Fruit fly (Drosophila melanogaster): ENCODE results near the gene eIF4E4.

DNA sequence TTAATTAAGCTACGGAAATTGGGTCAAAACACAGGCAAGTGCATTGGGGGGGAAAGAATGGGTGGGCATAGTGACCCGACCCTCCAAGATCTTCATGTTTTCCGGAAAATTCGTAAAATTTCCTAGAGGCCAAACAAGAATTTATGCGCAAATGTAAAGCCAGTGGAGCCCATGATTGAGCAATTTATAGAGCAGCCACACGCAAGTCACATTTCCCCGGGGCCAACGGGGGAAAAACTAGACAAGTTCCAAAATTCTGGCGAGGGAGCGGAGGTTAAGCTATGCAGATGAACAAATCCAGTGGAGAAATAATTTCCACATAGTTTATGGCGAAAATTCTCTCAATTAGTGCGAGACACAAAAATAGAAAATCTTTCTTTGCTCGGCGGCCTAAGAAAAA lies 31.9 kb upstream of the eIF4E4 start:
- TF ChIP-seq psq (optimal IDR thresholded peaks at IDR 0.05), result no peak
- no peak for TF ChIP-seq pan (optimal IDR thresholded peaks at IDR 0.05)
- TF ChIP-seq usp (GFP tag; optimal IDR thresholded peaks at IDR 0.05), result no peak
- no peak for TF ChIP-seq Dll (optimal IDR thresholded peaks at IDR 0.05)
- no peak for TF ChIP-seq EcR (GFP tag; optimal IDR thresholded peaks at IDR 0.05)
- no peak for TF ChIP-seq CG8478 (optimal IDR thresholded peaks at IDR 0.05)
